Worm (Caenorhabditis elegans) whole organism, L1 larva: ENCODE results near the gene C02G6.3.

ENCODE experiments used
- C04F5.9 ChIP-seq: sonication (generic microtip); optimal IDR thresholded peaks from 2 replicates; lab custom pipeline; 2016; ENCODE audit warnings: missing genetic modification characterization, missing compliant biosample characterization
- C16A3.4 ChIP-seq: fragments of 150-350 bp; optimal IDR thresholded peaks from 2 replicates; lab custom pipeline; 2014; ENCODE audit warnings: missing biosample characterization, missing genetic modification characterization
- F16B12.6 ChIP-seq: fragments of 150-350 bp; optimal IDR thresholded peaks from 2 replicates; lab custom pipeline; 2014; ENCODE audit warnings: missing biosample characterization, missing genetic modification characterization
- Y116A8C.19 ChIP-seq: sonication (generic microtip); optimal IDR thresholded peaks from 2 replicates; lab custom pipeline; 2016; ENCODE audit warnings: missing compliant biosample characterization, missing genetic modification characterization, borderline replicate concordance
- aha-1 ChIP-seq: fragments of 150-350 bp; optimal IDR thresholded peaks from 2 replicates; lab custom pipeline; 2014; ENCODE audit warnings: missing biosample characterization, missing genetic modification characterization
- alr-1 ChIP-seq: fragments of 200-800 bp; sonication (Bioruptor generic); optimal IDR thresholded peaks from 2 replicates; lab custom pipeline; 2018; ENCODE audit warnings: borderline replicate concordance, mild to moderate bottlenecking, missing genetic modification characterization, missing compliant biosample characterization
- aly-2 ChIP-seq: fragments of 150-350 bp; optimal IDR thresholded peaks from 2 replicates; lab custom pipeline; 2014; ENCODE audit warnings: missing biosample characterization, missing genetic modification characterization
- blmp-1 ChIP-seq: fragments of 150-350 bp; optimal IDR thresholded peaks from 2 replicates; lab custom pipeline; 2014; ENCODE audit warnings: missing biosample characterization, missing genetic modification characterization
- ceh-63 ChIP-seq: fragments of 200-800 bp; sonication (Bioruptor generic); optimal IDR thresholded peaks from 2 replicates; lab custom pipeline; 2018; ENCODE audit warnings: mild to moderate bottlenecking, missing genetic modification characterization, missing compliant biosample characterization
- ceh-82 ChIP-seq, 3 experiments: fragments of 150-350 bp in 1 of 3; sonication (generic microtip) in 2 of 3; optimal IDR thresholded peaks; 2 replicates each; lab custom pipeline; 2014 to 2017; ENCODE audit warnings: missing biosample characterization in 3 of 3, missing genetic modification characterization in 3 of 3
- ceh-88 ChIP-seq: fragments of 200-800 bp; sonication (Bioruptor generic); IDR thresholded peaks from 2 replicates; pipeline ENCODE4 v1.3.6; 2022; ENCODE audit warnings: missing genetic modification characterization, missing compliant biosample characterization
- ceh-90 ChIP-seq: sonication (generic microtip); optimal IDR thresholded peaks from 2 replicates; lab custom pipeline; 2016; ENCODE audit warnings: missing genetic modification characterization, missing compliant biosample characterization
- dpl-1 ChIP-seq, 3 experiments: fragments of 150-350 bp in 2 of 3; sonication (generic microtip) in 1 of 3; optimal IDR thresholded peaks; 2 replicates each; lab custom pipeline; 2014 to 2017; ENCODE audit warnings: missing biosample characterization in 3 of 3, missing genetic modification characterization in 3 of 3, missing genetic modification reagents in 3 of 3
- efl-1 ChIP-seq, 4 experiments: fragments of 150-350 bp; optimal IDR thresholded peaks in 3 of 4; peaks in 1 of 4; 1 replicate in 1 of 4; 2 replicates in 3 of 4; lab custom pipeline; 2014; ENCODE audit warnings: missing biosample characterization in 2 of 4, missing genetic modification characterization in 2 of 4, missing genetic modification reagents in 2 of 4
- egl-13 ChIP-seq: sonication (generic microtip); optimal IDR thresholded peaks from 2 replicates; lab custom pipeline; 2016; ENCODE audit warnings: missing genotype, missing genetic modification reagents, missing genetic modification characterization, missing compliant biosample characterization
- elt-2 ChIP-seq: sonication (generic microtip); optimal IDR thresholded peaks from 2 replicates; lab custom pipeline; 2016; ENCODE audit warnings: missing genetic modification characterization, mild to moderate bottlenecking, inconsistent platforms, missing compliant biosample characterization, missing genetic modification reagents
- elt-3 ChIP-seq, 6 experiments: fragments of 150-350 bp in 1 of 6; sonication (generic microtip); optimal IDR thresholded peaks; 2 replicates each; lab custom pipeline; 2017 to 2018; ENCODE audit warnings: missing biosample characterization in 6 of 6, missing genetic modification characterization in 6 of 6, inconsistent platforms in 1 of 6
- ets-5 ChIP-seq: fragments of 200-800 bp; sonication (Bioruptor generic); IDR thresholded peaks from 2 replicates; pipeline ENCODE4 v1.3.6; 2022; ENCODE audit warnings: missing genetic modification characterization, missing compliant biosample characterization
- fkh-4 ChIP-seq: sonication (generic microtip); optimal IDR thresholded peaks from 2 replicates; lab custom pipeline; 2016; ENCODE audit warnings: missing compliant biosample characterization, missing genetic modification characterization, borderline replicate concordance
- fos-1 ChIP-seq: fragments of 150-350 bp; optimal IDR thresholded peaks from 2 replicates; lab custom pipeline; 2014; ENCODE audit warnings: missing biosample characterization, missing genetic modification characterization
- grh-1 ChIP-seq: fragments of 200-800 bp; sonication (Bioruptor generic); IDR thresholded peaks from 2 replicates; pipeline ENCODE4 v1.3.6; 2022; ENCODE audit warnings: missing genetic modification reagents, missing genetic modification characterization, missing compliant biosample characterization
- hlh-4 ChIP-seq: sonication (generic microtip); optimal IDR thresholded peaks from 2 replicates; lab custom pipeline; 2016; ENCODE audit warnings: mild to moderate bottlenecking, missing genetic modification characterization, missing compliant biosample characterization
- irx-1 ChIP-seq: sonication (generic microtip); optimal IDR thresholded peaks from 2 replicates; lab custom pipeline; 2016; ENCODE audit warnings: missing genetic modification characterization, missing compliant biosample characterization
- isw-1 ChIP-seq: fragments of 200-800 bp; sonication (Bioruptor generic); IDR thresholded peaks from 2 replicates; pipeline ENCODE4 v1.3.6; 2022; ENCODE audit warnings: missing genetic modification characterization, missing compliant biosample characterization
- jun-1 ChIP-seq: fragments of 150-350 bp; optimal IDR thresholded peaks from 2 replicates; lab custom pipeline; 2014; ENCODE audit warnings: missing biosample characterization, missing genetic modification reagents, missing genetic modification characterization
- lin-15B ChIP-seq: fragments of 150-350 bp; sonication (generic microtip); optimal IDR thresholded peaks from 3 replicates; lab custom pipeline; 2014; ENCODE audit warnings: missing biosample characterization, missing genetic modification characterization
- mab-9 ChIP-seq: fragments of 200-800 bp; sonication (Bioruptor generic); IDR thresholded peaks from 2 replicates; pipeline ENCODE4 v1.3.6; 2022; ENCODE audit warnings: missing genetic modification reagents, missing genetic modification characterization, missing compliant biosample characterization
- mdl-1 ChIP-seq, 2 experiments: fragments of 150-350 bp; optimal IDR thresholded peaks; 2 replicates each; lab custom pipeline; 2014 to 2017; ENCODE audit warnings: missing biosample characterization in 2 of 2, missing genetic modification characterization in 2 of 2, inconsistent platforms in 1 of 2
- mef-2 ChIP-seq: fragments of 150-350 bp; optimal IDR thresholded peaks from 2 replicates; lab custom pipeline; 2014; ENCODE audit warnings: missing biosample characterization, missing genetic modification characterization
- mep-1 ChIP-seq: fragments of 150-350 bp; optimal IDR thresholded peaks from 2 replicates; lab custom pipeline; 2014; ENCODE audit warnings: missing biosample characterization, missing genetic modification characterization
- nhr-19 ChIP-seq: fragments of 200-800 bp; sonication (Bioruptor generic); conservative IDR thresholded peaks from 2 replicates; pipeline ENCODE4 v1.3.6; 2022; ENCODE audit warnings: missing genetic modification characterization, missing compliant biosample characterization
- nhr-20 ChIP-seq: sonication (generic microtip); optimal IDR thresholded peaks from 2 replicates; lab custom pipeline; 2016; ENCODE audit warnings: mild to moderate bottlenecking, missing genetic modification characterization, missing compliant biosample characterization
- nhr-76 ChIP-seq: sonication (generic microtip); optimal IDR thresholded peaks from 2 replicates; lab custom pipeline; 2017; ENCODE audit warnings: missing biosample characterization, missing genetic modification characterization
- nhr-77 ChIP-seq: fragments of 150-350 bp; optimal IDR thresholded peaks from 2 replicates; lab custom pipeline; 2014; ENCODE audit warnings: missing biosample characterization, missing genetic modification characterization
- nhr-84 ChIP-seq: sonication (generic microtip); optimal IDR thresholded peaks from 2 replicates; lab custom pipeline; 2017; ENCODE audit warnings: missing biosample characterization, missing genetic modification characterization
- nhr-85 ChIP-seq: sonication (generic microtip); peaks from one replicate; lab custom pipeline; 2016; ENCODE audit warnings: missing genetic modification characterization, inconsistent platforms, missing compliant biosample characterization
- nhr-90 ChIP-seq: sonication (generic microtip); optimal IDR thresholded peaks from 2 replicates; lab custom pipeline; 2016; ENCODE audit warnings: mild to moderate bottlenecking, missing genetic modification characterization, missing compliant biosample characterization; ENCODE audit not compliant: poor library complexity
- pag-3 ChIP-seq: sonication (generic microtip); optimal IDR thresholded peaks from 2 replicates; lab custom pipeline; 2017; ENCODE audit warnings: missing genetic modification characterization, mild to moderate bottlenecking, missing compliant biosample characterization, antibody characterized with exemption, borderline replicate concordance; ENCODE audit not compliant: insufficient read depth
- pax-3 ChIP-seq: fragments of 200-800 bp; sonication (Bioruptor generic); optimal IDR thresholded peaks from 2 replicates; lab custom pipeline; 2018; ENCODE audit warnings: mild to moderate bottlenecking, missing genetic modification characterization, moderate library complexity, missing compliant biosample characterization
- pqm-1 ChIP-seq: sonication (generic microtip); optimal IDR thresholded peaks from 3 replicates; lab custom pipeline; 2017; ENCODE audit warnings: missing biosample characterization, missing genetic modification characterization
- rnt-1 ChIP-seq: sonication (generic microtip); optimal IDR thresholded peaks from 2 replicates; lab custom pipeline; 2016; ENCODE audit warnings: mild to moderate bottlenecking, missing genetic modification characterization, moderate library complexity, missing compliant biosample characterization
- skn-1 ChIP-seq: fragments of 150-350 bp; optimal IDR thresholded peaks from 2 replicates; lab custom pipeline; 2014; ENCODE audit warnings: missing biosample characterization, missing genetic modification characterization
- snu-23 ChIP-seq: sonication (generic microtip); optimal IDR thresholded peaks from 2 replicates; lab custom pipeline; 2016; ENCODE audit warnings: missing genetic modification characterization, missing compliant biosample characterization
- sox-4 ChIP-seq: sonication (generic microtip); optimal IDR thresholded peaks from 2 replicates; lab custom pipeline; 2016; ENCODE audit warnings: missing genetic modification characterization, missing compliant biosample characterization
- swsn-7 ChIP-seq: sonication (generic microtip); optimal IDR thresholded peaks from 2 replicates; lab custom pipeline; 2016; ENCODE audit warnings: missing genetic modification characterization, missing compliant biosample characterization
- tbx-2 ChIP-seq: sonication (generic microtip); optimal IDR thresholded peaks from 2 replicates; lab custom pipeline; 2016; ENCODE audit warnings: missing genetic modification characterization, missing compliant biosample characterization
- tlp-1 ChIP-seq: fragments of 150-350 bp; optimal IDR thresholded peaks from 2 replicates; lab custom pipeline; 2014; ENCODE audit warnings: missing biosample characterization, missing genetic modification characterization
- unc-130 ChIP-seq: fragments of 150-350 bp; optimal IDR thresholded peaks from 2 replicates; lab custom pipeline; 2017; ENCODE audit warnings: missing biosample characterization, missing genetic modification characterization, inconsistent platforms
- unc-62 ChIP-seq: fragments of 150-350 bp; optimal IDR thresholded peaks from 2 replicates; lab custom pipeline; 2014; ENCODE audit warnings: missing biosample characterization, missing genetic modification reagents, missing genetic modification characterization
- unc-86 ChIP-seq: sonication (generic microtip); optimal IDR thresholded peaks from 2 replicates; lab custom pipeline; 2016; ENCODE audit warnings: missing genetic modification characterization, missing compliant biosample characterization
- vab-15 ChIP-seq: sonication (generic microtip); optimal IDR thresholded peaks from 2 replicates; lab custom pipeline; 2017; ENCODE audit warnings: missing genotype, mild to moderate bottlenecking, missing genetic modification characterization, missing compliant biosample characterization
- xbp-1 ChIP-seq: sonication (generic microtip); optimal IDR thresholded peaks from 2 replicates; lab custom pipeline; 2016; ENCODE audit warnings: missing genetic modification characterization, missing compliant biosample characterization
- zip-4 ChIP-seq: fragments of 200-800 bp; sonication (Bioruptor generic); optimal IDR thresholded peaks from 2 replicates; lab custom pipeline; 2018; ENCODE audit warnings: mild to moderate bottlenecking, missing genetic modification characterization, moderate library complexity, missing compliant biosample characterization

C02G6.3 gene

ce11 chrV:5848015-5848609 lies 32.1 kb upstream of the C02G6.3 start (continued):
- TF ChIP-seq C16A3.4 (no peak), fkh-4 (tag; lab: Kevin White, UChicago) (no peak), nhr-76 (tag; lab: Kevin White, UChicago) (no peak), nhr-77 (tag; lab: Kevin White, UChicago) (no peak), dpl-1 (GFP tag; optimal IDR thresholded peaks at IDR 0.05; lab: Kevin White, UChicago) (no peak), sox-4 (tag; lab: Kevin White, UChicago) (no peak), ceh-88 (GFP tag; lab: Robert Waterston, UW) (no peak), mdl-1 (tag; optimal IDR thresholded peaks at IDR 0.05; lab: Kevin White, UChicago) (peak in 1 of 2 experiments; percentile 41), unc-62 (GFP tag; lab: Kevin White, UChicago) (no peak), egl-13 (tag; lab: Kevin White, UChicago) (no peak), irx-1 (tag; lab: Kevin White, UChicago) (no peak), lin-15B (tag; lab: Kevin White, UChicago) (no peak), elt-2 (tag; lab: Kevin White, UChicago) (no peak), pax-3 (tag; lab: Kevin White, UChicago) (no peak), F16B12.6 (tag; lab: Kevin White, UChicago) (no peak), vab-15 (tag; lab: Kevin White, UChicago) (no peak), mef-2 (tag; lab: Kevin White, UChicago) (no peak), blmp-1 (tag; lab: Kevin White, UChicago) (peak; percentile 65), nhr-85 (peak; percentile 29), skn-1 (tag; lab: Kevin White, UChicago) (no peak), pag-3 (tag; lab: Kevin White, UChicago) (no peak), Y116A8C.19 (tag; lab: Kevin White, UChicago) (no peak), hlh-4 (no peak), pqm-1 (tag; lab: Kevin White, UChicago) (no peak), nhr-84 (no peak), ceh-82 (tag; optimal IDR thresholded peaks at IDR 0.05; lab: Kevin White, UChicago) (no peak), aha-1 (tag; lab: Kevin White, UChicago) (no peak), swsn-7 (no peak), rnt-1 (tag; lab: Kevin White, UChicago) (no peak), ets-5 (no peak), nhr-19 (GFP tag; lab: Robert Waterston, UW) (no peak), efl-1 (optimal IDR thresholded peaks at IDR 0.05; lab: Kevin White, UChicago) (no peak), efl-1 (GFP tag; optimal IDR thresholded peaks at IDR 0.05 in 1 of 2; lab: Kevin White, UChicago) (peak in 1 of 2 experiments; percentile 94), fos-1 (tag; lab: Kevin White, UChicago) (no peak), zip-4 (GFP tag; lab: Kevin White, UChicago) (no peak), isw-1 (GFP tag; lab: Robert Waterston, UW) (no peak), jun-1 (tag; lab: Kevin White, UChicago) (no peak), mab-9 (GFP tag; lab: Robert Waterston, UW) (no peak), unc-86 (no peak), unc-130 (tag; lab: Kevin White, UChicago) (no peak), nhr-90 (no peak), xbp-1 (no peak), mep-1 (tag; lab: Kevin White, UChicago) (no peak), snu-23 (GFP tag; lab: Kevin White, UChicago) (peak; percentile 16), ceh-63 (no peak), nhr-20 (tag; lab: Kevin White, UChicago) (no peak), alr-1 (no peak), ceh-90 (tag; lab: Kevin White, UChicago) (no peak), elt-3 (tag; optimal IDR thresholded peaks at IDR 0.05; lab: Kevin White, UChicago) (peak in 1 of 6 experiments; percentile 10), C04F5.9 (tag; lab: Kevin White, UChicago) (no peak), grh-1 (no peak), tlp-1 (tag; lab: Kevin White, UChicago) (no peak), tbx-2 (tag; lab: Kevin White, UChicago) (no peak), aly-2 (tag; lab: Kevin White, UChicago) (no peak)
